Worm (Caenorhabditis elegans) whole organism, mixed stage, embryonic: Measurements from ENCODE around the gene toca-2.

ENCODE experiments used
- M03D4.4 ChIP-seq: sonication (generic microtip); optimal IDR thresholded peaks from 2 replicates; lab custom pipeline; 2017; ENCODE audit warnings: mild to moderate bottlenecking, missing genetic modification characterization, missing compliant biosample characterization
- bed-3 ChIP-seq: fragments of 200-800 bp; sonication (Bioruptor generic); optimal IDR thresholded peaks from 3 replicates; lab custom pipeline; 2018; ENCODE audit warnings: mild to moderate bottlenecking, missing genetic modification characterization, moderate library complexity, missing compliant biosample characterization
- blmp-1 ChIP-seq: fragments of 150-350 bp; optimal IDR thresholded peaks from 2 replicates; lab custom pipeline; 2014; ENCODE audit warnings: missing biosample characterization, missing genetic modification characterization
- ceh-39 ChIP-seq: fragments of 150-350 bp; optimal IDR thresholded peaks from 2 replicates; lab custom pipeline; 2014; ENCODE audit warnings: missing biosample characterization, missing genetic modification characterization
- ceh-43 ChIP-seq: fragments of 200-800 bp; sonication (Bioruptor generic); optimal IDR thresholded peaks from 2 replicates; lab custom pipeline; 2018; ENCODE audit warnings: mild to moderate bottlenecking, missing genetic modification characterization, moderate library complexity, missing compliant biosample characterization
- ceh-83 ChIP-seq: fragments of 200-800 bp; sonication (Bioruptor generic); optimal IDR thresholded peaks from 2 replicates; lab custom pipeline; 2018; ENCODE audit warnings: mild to moderate bottlenecking, missing genetic modification characterization, missing compliant biosample characterization
- ces-1 ChIP-seq: fragments of 150-350 bp; optimal IDR thresholded peaks from 2 replicates; lab custom pipeline; 2014; ENCODE audit warnings: missing biosample characterization, missing genetic modification reagents, missing genetic modification characterization
- cnd-1 ChIP-seq: fragments of 200-800 bp; sonication (Bioruptor generic); optimal IDR thresholded peaks from 2 replicates; lab custom pipeline; 2018; ENCODE audit warnings: mild to moderate bottlenecking, missing genetic modification characterization, missing compliant biosample characterization
- drap-1 ChIP-seq: fragments of 200-800 bp; sonication (Bioruptor generic); optimal IDR thresholded peaks from 3 replicates; lab custom pipeline; 2018; ENCODE audit warnings: mild to moderate bottlenecking, missing genetic modification characterization, missing compliant biosample characterization
- elt-1 ChIP-seq: sonication (generic microtip); optimal IDR thresholded peaks from 2 replicates; lab custom pipeline; 2017; ENCODE audit warnings: missing genetic modification characterization, mild to moderate bottlenecking, missing compliant biosample characterization, antibody characterized with exemption, moderate library complexity, borderline replicate concordance; ENCODE audit not compliant: insufficient read depth
- elt-3 ChIP-seq: fragments of 150-350 bp; optimal IDR thresholded peaks from 2 replicates; lab custom pipeline; 2014; ENCODE audit warnings: missing biosample characterization, missing genetic modification characterization
- ham-2 ChIP-seq: fragments of 200-800 bp; sonication (Bioruptor generic); optimal IDR thresholded peaks from 2 replicates; lab custom pipeline; 2018; ENCODE audit warnings: mild to moderate bottlenecking, missing genetic modification characterization, missing compliant biosample characterization
- hlh-1 ChIP-seq: fragments of 150-350 bp; optimal IDR thresholded peaks from 2 replicates; lab custom pipeline; 2014; ENCODE audit warnings: missing biosample characterization, missing genetic modification reagents, missing genetic modification characterization
- lin-13 ChIP-seq: fragments of 150-350 bp; optimal IDR thresholded peaks from 2 replicates; lab custom pipeline; 2014; ENCODE audit warnings: missing biosample characterization, missing genetic modification characterization
- lin-32 ChIP-seq: fragments of 200-800 bp; sonication (Bioruptor generic); optimal IDR thresholded peaks from 2 replicates; lab custom pipeline; 2018; ENCODE audit warnings: mild to moderate bottlenecking, missing genetic modification characterization, missing compliant biosample characterization
- lsy-2 ChIP-seq: fragments of 150-350 bp; optimal IDR thresholded peaks from 2 replicates; lab custom pipeline; 2014; ENCODE audit warnings: missing biosample characterization, missing genetic modification characterization
- mab-5 ChIP-seq: fragments of 150-350 bp; optimal IDR thresholded peaks from 2 replicates; lab custom pipeline; 2014; ENCODE audit warnings: missing biosample characterization, missing genetic modification characterization
- mep-1 ChIP-seq: fragments of 150-350 bp; optimal IDR thresholded peaks from 2 replicates; lab custom pipeline; 2017; ENCODE audit warnings: missing biosample characterization, missing genetic modification reagents, missing genetic modification characterization, inconsistent platforms
- mls-2 ChIP-seq: sonication (generic microtip); optimal IDR thresholded peaks from 2 replicates; lab custom pipeline; 2016; ENCODE audit warnings: mild to moderate bottlenecking, missing genetic modification characterization, moderate library complexity, missing compliant biosample characterization
- nhr-12 ChIP-seq: fragments of 150-350 bp; optimal IDR thresholded peaks from 2 replicates; lab custom pipeline; 2014; ENCODE audit warnings: missing biosample characterization, missing genetic modification characterization
- nhr-2 ChIP-seq: fragments of 150-350 bp; optimal IDR thresholded peaks from 2 replicates; lab custom pipeline; 2014; ENCODE audit warnings: missing biosample characterization, missing genetic modification characterization
- nhr-237 ChIP-seq: fragments of 150-350 bp; optimal IDR thresholded peaks from 2 replicates; lab custom pipeline; 2014; ENCODE audit warnings: missing biosample characterization, missing genetic modification characterization
- nhr-28 ChIP-seq: fragments of 150-350 bp; optimal IDR thresholded peaks from 2 replicates; lab custom pipeline; 2014; ENCODE audit warnings: missing biosample characterization, missing genetic modification characterization
- nhr-76 ChIP-seq: sonication (generic microtip); optimal IDR thresholded peaks from 2 replicates; lab custom pipeline; 2017; ENCODE audit warnings: missing biosample characterization, missing genetic modification characterization
- pha-4 ChIP-seq: fragments of 150-350 bp; optimal IDR thresholded peaks from 2 replicates; lab custom pipeline; 2018; ENCODE audit warnings: missing biosample characterization, missing genetic modification reagents, missing genetic modification characterization
- sem-2 ChIP-seq: fragments of 200-800 bp; sonication (Bioruptor generic); optimal IDR thresholded peaks from 2 replicates; lab custom pipeline; 2018; ENCODE audit warnings: mild to moderate bottlenecking, missing genetic modification characterization, missing compliant biosample characterization
- snpc-4 ChIP-seq: fragments of 150-350 bp; optimal IDR thresholded peaks from 2 replicates; lab custom pipeline; 2014; ENCODE audit warnings: missing biosample characterization, missing genetic modification characterization
- sptf-1 ChIP-seq: sonication (generic microtip); optimal IDR thresholded peaks from 2 replicates; lab custom pipeline; 2017; ENCODE audit warnings: mild to moderate bottlenecking, missing genetic modification characterization, moderate library complexity, missing compliant biosample characterization
- unc-120 ChIP-seq: sonication (generic microtip); optimal IDR thresholded peaks from 2 replicates; lab custom pipeline; 2017; ENCODE audit warnings: missing genetic modification characterization, missing compliant biosample characterization; ENCODE audit not compliant: poor library complexity, severe bottlenecking
- unc-39 ChIP-seq: fragments of 150-350 bp; optimal IDR thresholded peaks from 2 replicates; lab custom pipeline; 2014; ENCODE audit warnings: missing biosample characterization, missing genetic modification characterization
- unc-62 ChIP-seq: fragments of 150-350 bp; optimal IDR thresholded peaks from 2 replicates; lab custom pipeline; 2014; ENCODE audit warnings: missing biosample characterization, missing genetic modification reagents, missing genetic modification characterization
- zip-8 ChIP-seq: fragments of 150-350 bp; optimal IDR thresholded peaks from 2 replicates; lab custom pipeline; 2014; ENCODE audit warnings: missing biosample characterization, missing genetic modification characterization
- ztf-11 ChIP-seq: fragments of 150-350 bp; optimal IDR thresholded peaks from 2 replicates; lab custom pipeline; 2014; ENCODE audit warnings: missing biosample characterization, missing genetic modification characterization

Gene toca-2

DNA sequence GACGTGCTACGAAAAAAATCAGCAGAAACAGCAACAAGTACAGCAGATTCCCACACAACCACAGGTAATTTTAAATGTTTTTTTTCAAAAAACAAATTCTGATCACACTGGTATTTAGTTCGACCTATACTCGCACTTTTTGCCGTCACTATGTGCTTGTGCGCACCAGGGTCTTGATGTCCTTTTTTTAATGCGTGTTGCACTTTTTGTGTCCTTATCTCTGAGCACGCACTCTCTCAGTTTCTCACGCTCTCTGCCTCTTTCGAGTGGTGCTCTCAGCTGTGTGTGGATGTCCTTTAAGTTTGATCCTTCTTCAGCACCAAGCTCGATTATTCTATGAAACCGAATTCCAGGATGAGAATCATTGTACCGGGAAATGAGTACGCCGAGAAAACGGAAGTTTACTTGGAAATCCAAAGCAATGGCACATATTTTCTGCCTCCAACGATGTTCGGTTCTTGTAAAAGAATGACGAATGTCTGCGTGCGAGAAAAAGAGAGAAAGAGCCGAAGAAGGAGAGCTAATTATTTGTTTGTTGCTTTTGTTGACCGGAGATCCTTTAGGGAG lies 37.2 kb upstream of the toca-2 start:
- TF ChIP-seq pha-4 (tag; lab: Kevin White, UChicago) (peak; percentile 1), elt-1 (tag; lab: Kevin White, UChicago) (no peak), ces-1 (GFP tag; lab: Kevin White, UChicago) (no peak), ham-2 (GFP tag; lab: Kevin White, UChicago) (no peak)

DNA sequence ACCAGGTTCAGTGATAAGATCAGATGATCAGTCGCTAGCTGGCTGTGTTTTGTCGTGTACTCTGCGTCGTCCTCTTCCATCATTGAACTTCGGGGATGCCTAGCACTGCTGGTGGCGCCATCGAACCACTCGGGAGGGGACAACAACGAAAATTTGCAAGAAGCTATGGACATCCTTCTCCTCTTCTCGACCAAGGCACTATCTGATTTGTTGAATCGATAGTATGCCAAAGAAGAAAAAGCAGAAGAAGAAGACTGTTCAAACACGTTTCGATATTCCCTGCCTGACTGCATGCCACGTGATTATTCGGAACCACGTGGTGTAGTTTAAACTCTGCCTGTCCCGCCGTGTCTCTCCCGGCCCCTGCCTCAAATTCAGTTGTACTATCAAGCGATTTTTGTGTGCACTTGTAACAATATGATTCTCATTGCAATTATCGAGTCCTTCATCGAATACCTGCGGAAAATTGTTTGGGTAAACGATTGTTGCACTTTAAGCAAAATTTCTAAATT lies 36.4 kb upstream of the toca-2 start:
- TF ChIP-seq pha-4 (tag; lab: Kevin White, UChicago) (no peak), bed-3 (GFP tag; lab: Kevin White, UChicago) (no peak), zip-8 (tag; lab: Kevin White, UChicago) (no peak), hlh-1 (tag; lab: Kevin White, UChicago) (peak; percentile 10), elt-3 (tag; lab: Kevin White, UChicago) (no peak), nhr-12 (tag; lab: Kevin White, UChicago) (no peak), unc-62 (GFP tag; lab: Kevin White, UChicago) (no peak), nhr-28 (tag; lab: Kevin White, UChicago) (no peak), nhr-2 (no peak), ces-1 (GFP tag; lab: Kevin White, UChicago) (no peak), ham-2 (GFP tag; lab: Kevin White, UChicago) (no peak), unc-120 (tag; lab: Kevin White, UChicago) (peak; percentile 26), M03D4.4 (no peak), blmp-1 (tag; lab: Kevin White, UChicago) (no peak), ceh-39 (no peak), ceh-83 (GFP tag; lab: Kevin White, UChicago) (no peak), ztf-11 (no peak)

DNA sequence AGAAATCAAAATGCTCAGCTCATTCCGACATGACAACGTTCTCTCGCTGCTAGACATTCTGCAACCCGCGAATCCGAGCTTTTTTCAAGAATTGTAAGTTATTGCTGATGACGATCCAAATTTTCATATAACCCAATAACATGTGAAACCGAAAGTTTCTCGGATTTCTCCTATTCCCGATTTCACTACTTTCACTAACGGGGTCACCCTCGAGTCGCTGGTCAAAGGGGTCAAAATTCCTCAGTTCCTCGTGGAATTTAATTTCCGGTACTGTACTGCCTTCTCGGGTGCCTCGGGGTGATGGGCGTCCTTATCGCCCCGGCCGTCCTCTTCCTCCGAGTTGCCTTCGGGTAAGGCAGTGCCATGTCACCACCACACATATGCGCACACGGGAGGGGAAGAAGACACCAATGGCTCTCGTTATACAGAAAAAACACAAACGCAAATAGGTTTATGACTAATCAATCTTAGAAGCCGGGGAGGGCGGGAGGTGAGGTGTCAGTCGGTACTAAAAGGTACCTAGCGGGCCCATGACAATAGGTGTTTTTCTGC lies 35.4 kb upstream of the toca-2 start:
- TF ChIP-seq nhr-12 (tag; lab: Kevin White, UChicago), result no peak
- peak; percentile 40 for TF ChIP-seq sptf-1
- TF ChIP-seq mep-1 (tag; lab: Kevin White, UChicago), result no peak
- TF ChIP-seq elt-1 (tag; lab: Kevin White, UChicago), result no peak
- TF ChIP-seq cnd-1, result peak; percentile 0
- TF ChIP-seq nhr-237 (tag; lab: Kevin White, UChicago), result no peak
- TF ChIP-seq nhr-2, result peak; percentile 50
- no peak for TF ChIP-seq lin-32 (GFP tag; lab: Kevin White, UChicago)
- TF ChIP-seq ztf-11, result no peak
- TF ChIP-seq pha-4 (tag; lab: Kevin White, UChicago), result no peak
- no peak for TF ChIP-seq nhr-76 (tag; lab: Kevin White, UChicago)
- TF ChIP-seq mls-2 (tag; lab: Kevin White, UChicago), result no peak
- TF ChIP-seq ceh-43 (GFP tag; lab: Kevin White, UChicago), result no peak
- no peak for TF ChIP-seq unc-120 (tag; lab: Kevin White, UChicago)
- no peak for TF ChIP-seq unc-39 (tag; lab: Kevin White, UChicago)
- no peak for TF ChIP-seq mab-5
- no peak for TF ChIP-seq zip-8 (tag; lab: Kevin White, UChicago)
- peak; percentile 24 for TF ChIP-seq ham-2 (GFP tag; lab: Kevin White, UChicago)
- TF ChIP-seq lsy-2 (tag; lab: Kevin White, UChicago), result no peak
- no peak for TF ChIP-seq elt-3 (tag; lab: Kevin White, UChicago)
- no peak for TF ChIP-seq lin-13 (tag; lab: Kevin White, UChicago)
- TF ChIP-seq blmp-1 (tag; lab: Kevin White, UChicago), result peak; percentile 92
- no peak for TF ChIP-seq ceh-39
- TF ChIP-seq ceh-83 (GFP tag; lab: Kevin White, UChicago), result no peak
- TF ChIP-seq ces-1 (GFP tag; lab: Kevin White, UChicago), result no peak
- no peak for TF ChIP-seq M03D4.4
- no peak for TF ChIP-seq drap-1 (GFP tag; lab: Kevin White, UChicago)

DNA sequence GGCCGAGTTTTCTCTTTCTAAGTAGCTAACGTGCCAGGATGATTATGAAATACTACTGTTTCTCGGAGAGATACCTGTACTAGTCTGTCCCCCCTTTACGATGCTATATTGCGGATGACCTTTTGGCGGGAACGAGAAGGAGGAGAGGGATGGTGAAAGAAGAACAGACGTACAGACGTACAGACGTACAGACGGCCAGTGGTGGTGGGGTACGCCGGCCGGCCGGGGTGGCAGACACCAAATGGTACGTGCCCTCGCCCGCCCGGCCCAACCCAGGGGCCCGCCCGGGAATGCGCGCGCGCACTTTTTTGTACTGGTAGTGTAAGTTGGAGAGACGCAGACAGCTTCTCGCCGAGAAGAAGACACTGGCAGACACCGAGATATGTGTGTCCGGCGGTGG lies 34.6 kb upstream of the toca-2 start:
- no peak for TF ChIP-seq lsy-2 (tag; lab: Kevin White, UChicago)
- TF ChIP-seq mep-1 (tag; lab: Kevin White, UChicago), result peak; percentile 18
- TF ChIP-seq ham-2 (GFP tag; lab: Kevin White, UChicago), result peak; percentile 67
- TF ChIP-seq bed-3 (GFP tag; lab: Kevin White, UChicago), result no peak
- TF ChIP-seq cnd-1, result peak; percentile 76
- peak; percentile 12 for TF ChIP-seq ceh-43 (GFP tag; lab: Kevin White, UChicago)
- peak; percentile 43 for TF ChIP-seq lin-32 (GFP tag; lab: Kevin White, UChicago)
- no peak for TF ChIP-seq nhr-12 (tag; lab: Kevin White, UChicago)
- peak; percentile 23 for TF ChIP-seq ztf-11
- no peak for TF ChIP-seq snpc-4 (tag; lab: Kevin White, UChicago)
- TF ChIP-seq drap-1 (GFP tag; lab: Kevin White, UChicago), result peak; percentile 68
- no peak for TF ChIP-seq elt-3 (tag; lab: Kevin White, UChicago)
- TF ChIP-seq mls-2 (tag; lab: Kevin White, UChicago), result peak; percentile 71
- no peak for TF ChIP-seq lin-13 (tag; lab: Kevin White, UChicago)
- TF ChIP-seq elt-1 (tag; lab: Kevin White, UChicago), result no peak
- TF ChIP-seq M03D4.4, result peak; percentile 60
- TF ChIP-seq sem-2 (GFP tag; lab: Kevin White, UChicago), result peak; percentile 41
- TF ChIP-seq sptf-1, result peak; percentile 72
- no peak for TF ChIP-seq blmp-1 (tag; lab: Kevin White, UChicago)
- TF ChIP-seq nhr-2, result peak; percentile 93
- peak; percentile 0 for TF ChIP-seq unc-62 (GFP tag; lab: Kevin White, UChicago)
- TF ChIP-seq, all 35 proteins: peak for 13
